Fruit fly (Drosophila melanogaster) S2 (cell line): Measurements from ENCODE around the gene mub.

Source experiments
- CG8478 ChIP-seq: fragments of >200 bp; optimal IDR thresholded peaks from 2 replicates; lab custom pipeline; 2018
- CTCF ChIP-seq, 2 experiments: fragments of >200 bp; optimal IDR thresholded peaks; 2 replicates each; lab custom pipeline; 2018

dm6 chr3L:21884058-21884457, 39.5 kb downstream of the mub start:
- TF ChIP-seq CTCF (optimal IDR thresholded peaks at IDR 0.05; lab: Kevin White, UChicago), result no peak
- no peak for TF ChIP-seq CG8478
